Worm (Caenorhabditis elegans) whole organism, L2 larva: Measurements from ENCODE around the gene prp-39.
A peak's percentile ranks its signal among the peaks of the same experiment; 100 is the strongest.

Source experiments
- C34F6.9 ChIP-seq: fragments of 150-350 bp; optimal IDR thresholded peaks from 2 replicates; lab custom pipeline; 2014; ENCODE audit warnings: missing biosample characterization, missing genetic modification characterization
- Y55F3AM.14 ChIP-seq: fragments of 200-800 bp; sonication (Bioruptor generic); optimal IDR thresholded peaks from 2 replicates; lab custom pipeline; 2018; ENCODE audit warnings: mild to moderate bottlenecking, missing genetic modification characterization, missing compliant biosample characterization
- ZK546.5 ChIP-seq: sonication (generic microtip); optimal IDR thresholded peaks from 2 replicates; lab custom pipeline; 2017; ENCODE audit warnings: missing biosample characterization, missing genetic modification characterization
- alr-1 ChIP-seq: fragments of 150-350 bp; optimal IDR thresholded peaks from 2 replicates; lab custom pipeline; 2014; ENCODE audit warnings: missing biosample characterization, missing genetic modification characterization
- aly-2 ChIP-seq: fragments of 150-350 bp; optimal IDR thresholded peaks from 2 replicates; lab custom pipeline; 2014; ENCODE audit warnings: missing biosample characterization, missing genetic modification characterization
- blmp-1 ChIP-seq: sonication (generic microtip); optimal IDR thresholded peaks from 2 replicates; lab custom pipeline; 2017; ENCODE audit warnings: missing genetic modification characterization, mild to moderate bottlenecking, missing compliant biosample characterization, antibody characterized with exemption, moderate library complexity; ENCODE audit not compliant: insufficient read depth
- ceh-16 ChIP-seq: fragments of 150-350 bp; optimal IDR thresholded peaks from 2 replicates; lab custom pipeline; 2014; ENCODE audit warnings: missing biosample characterization, missing genetic modification characterization
- ceh-82 ChIP-seq: fragments of 150-350 bp; optimal IDR thresholded peaks from 2 replicates; lab custom pipeline; 2014; ENCODE audit warnings: missing biosample characterization, missing genetic modification characterization
- crh-2 ChIP-seq: sonication (generic microtip); optimal IDR thresholded peaks from 2 replicates; lab custom pipeline; 2017; ENCODE audit warnings: missing biosample characterization, missing genetic modification characterization
- dmd-4 ChIP-seq: sonication (generic microtip); optimal IDR thresholded peaks from 2 replicates; lab custom pipeline; 2017; ENCODE audit warnings: missing biosample characterization, missing genetic modification characterization
- egl-27 ChIP-seq: sonication (generic microtip); optimal IDR thresholded peaks from 3 replicates; lab custom pipeline; 2017; ENCODE audit warnings: missing biosample characterization, missing genetic modification reagents, missing genetic modification characterization
- elt-1 ChIP-seq: fragments of 150-350 bp; optimal IDR thresholded peaks from 2 replicates; lab custom pipeline; 2014; ENCODE audit warnings: missing biosample characterization, missing genetic modification characterization
- elt-3 ChIP-seq: sonication (generic microtip); optimal IDR thresholded peaks from 2 replicates; lab custom pipeline; 2017; ENCODE audit warnings: missing biosample characterization, missing genetic modification characterization
- fos-1 ChIP-seq: fragments of 150-350 bp; optimal IDR thresholded peaks from 2 replicates; lab custom pipeline; 2014; ENCODE audit warnings: missing biosample characterization, missing genetic modification characterization
- gmeb-1 ChIP-seq: fragments of 150-350 bp; optimal IDR thresholded peaks from 2 replicates; lab custom pipeline; 2014; ENCODE audit warnings: missing biosample characterization, missing genetic modification characterization
- lin-11 ChIP-seq: fragments of 150-350 bp; sonication (generic microtip); optimal IDR thresholded peaks from 2 replicates; lab custom pipeline; 2014; ENCODE audit warnings: missing biosample characterization, missing genetic modification characterization, inconsistent platforms, mixed read lengths
- lin-13 ChIP-seq: fragments of 150-350 bp; optimal IDR thresholded peaks from 2 replicates; lab custom pipeline; 2014; ENCODE audit warnings: missing biosample characterization, missing genetic modification reagents, missing genetic modification characterization
- lsy-2 ChIP-seq, 2 experiments: fragments of 150-350 bp in 1 of 2; sonication (generic microtip) in 1 of 2; optimal IDR thresholded peaks; 2 replicates each; lab custom pipeline; 2014 to 2017; ENCODE audit warnings: missing biosample characterization in 2 of 2, missing genetic modification characterization in 2 of 2
- mab-5 ChIP-seq: fragments of 150-350 bp; optimal IDR thresholded peaks from 2 replicates; lab custom pipeline; 2014; ENCODE audit warnings: missing biosample characterization, missing genetic modification characterization
- mdl-1 ChIP-seq, 2 experiments: fragments of 150-350 bp in 1 of 2; sonication (generic microtip) in 1 of 2; optimal IDR thresholded peaks; 2 replicates each; lab custom pipeline; 2017; ENCODE audit warnings: missing biosample characterization in 2 of 2, missing genetic modification characterization in 2 of 2
- nhr-10 ChIP-seq: sonication (generic microtip); optimal IDR thresholded peaks from 2 replicates; lab custom pipeline; 2017; ENCODE audit warnings: missing biosample characterization, missing genetic modification characterization
- nhr-12 ChIP-seq: fragments of 150-350 bp; optimal IDR thresholded peaks from 2 replicates; lab custom pipeline; 2014; ENCODE audit warnings: missing biosample characterization, missing genetic modification characterization
- nhr-129 ChIP-seq: fragments of 150-350 bp; optimal IDR thresholded peaks from 2 replicates; lab custom pipeline; 2014; ENCODE audit warnings: missing biosample characterization, missing genetic modification characterization
- nhr-23 ChIP-seq: fragments of 150-350 bp; optimal IDR thresholded peaks from 2 replicates; lab custom pipeline; 2014; ENCODE audit warnings: missing biosample characterization, missing genetic modification reagents, missing genetic modification characterization
- nhr-237 ChIP-seq: fragments of 150-350 bp; optimal IDR thresholded peaks from 2 replicates; lab custom pipeline; 2014; ENCODE audit warnings: missing biosample characterization, missing genetic modification characterization
- nhr-6 ChIP-seq: fragments of 150-350 bp; optimal IDR thresholded peaks from 2 replicates; lab custom pipeline; 2014; ENCODE audit warnings: missing biosample characterization, missing genetic modification characterization
- nhr-77 ChIP-seq: fragments of 150-350 bp; optimal IDR thresholded peaks from 2 replicates; lab custom pipeline; 2014; ENCODE audit warnings: missing biosample characterization, missing genetic modification characterization
- sem-4 ChIP-seq: fragments of 150-350 bp; optimal IDR thresholded peaks from 2 replicates; lab custom pipeline; 2014; ENCODE audit warnings: missing biosample characterization, missing genetic modification reagents, missing genetic modification characterization
- skn-1 ChIP-seq: sonication (generic microtip); optimal IDR thresholded peaks from 2 replicates; lab custom pipeline; 2017; ENCODE audit warnings: missing biosample characterization, missing genetic modification characterization
- sma-3 ChIP-seq: sonication (generic microtip); optimal IDR thresholded peaks from 2 replicates; lab custom pipeline; 2016; ENCODE audit warnings: missing genetic modification reagents, missing genetic modification characterization, missing compliant biosample characterization
- sma-9 ChIP-seq, 2 experiments: fragments of 150-350 bp in 1 of 2; sonication (generic microtip) in 1 of 2; optimal IDR thresholded peaks; 2 replicates each; lab custom pipeline; 2014 to 2016; ENCODE audit warnings: missing genetic modification characterization in 2 of 2, mild to moderate bottlenecking in 1 of 2, missing biosample characterization in 1 of 2, missing compliant biosample characterization in 1 of 2, missing genetic modification reagents in 1 of 2, moderate library complexity in 1 of 2
- ztf-1 ChIP-seq: fragments of 200-800 bp; sonication (Bioruptor generic); conservative IDR thresholded peaks from 2 replicates; pipeline ENCODE4 v1.3.6; 2022; ENCODE audit warnings: missing genetic modification characterization, missing compliant biosample characterization
- ztf-4 ChIP-seq: fragments of 150-350 bp; optimal IDR thresholded peaks from 2 replicates; lab custom pipeline; 2014; ENCODE audit warnings: missing biosample characterization, missing genetic modification characterization

Gene prp-39

ce11 chrV:5717237-5717935, 35.0 kb upstream of the prp-39 start, which contains the start of gene rga-3:
Gene rga-3 (plus strand): TSS chrV:5717885.
- no peak for TF ChIP-seq ceh-82 (tag; lab: Kevin White, UChicago)
- no peak for TF ChIP-seq elt-1 (tag; lab: Kevin White, UChicago)
- no peak for TF ChIP-seq ZK546.5
- TF ChIP-seq ztf-4 (tag; lab: Kevin White, UChicago), result no peak
- no peak for TF ChIP-seq sma-3 (GFP tag; lab: Kevin White, UChicago)
- TF ChIP-seq fos-1, result no peak
- no peak for TF ChIP-seq blmp-1 (tag; lab: Kevin White, UChicago)
- no peak for TF ChIP-seq elt-3 (tag; lab: Kevin White, UChicago)
- no peak for TF ChIP-seq aly-2 (tag; lab: Kevin White, UChicago)
- TF ChIP-seq ztf-1, result no peak
- TF ChIP-seq, all 48 proteins: peak for 0

ce11 chrV:5716508-5716907, 34.1 kb upstream of the prp-39 start, which contains the start of gene K09H11.9:
Gene K09H11.9 (minus strand): TSS chrV:5716608.
- TF ChIP-seq lin-13 (no peak), ceh-16 (no peak), nhr-77 (tag; lab: Kevin White, UChicago) (no peak), mdl-1 (tag; optimal IDR thresholded peaks at IDR 0.05; lab: Kevin White, UChicago) (no peak), nhr-10 (tag; lab: Kevin White, UChicago) (no peak), nhr-129 (tag; lab: Kevin White, UChicago) (no peak), elt-3 (tag; lab: Kevin White, UChicago) (no peak), crh-2 (tag; lab: Kevin White, UChicago) (no peak), egl-27 (tag; lab: Kevin White, UChicago) (no peak), nhr-23 (no peak), sma-9 (GFP tag; optimal IDR thresholded peaks at IDR 0.05; lab: Kevin White, UChicago) (no peak), sma-9 (tag; optimal IDR thresholded peaks at IDR 0.05; lab: Kevin White, UChicago) (no peak), alr-1 (tag; lab: Kevin White, UChicago) (no peak), nhr-237 (tag; lab: Kevin White, UChicago) (no peak), sem-4 (no peak), nhr-12 (tag; lab: Kevin White, UChicago) (no peak), mab-5 (tag; lab: Kevin White, UChicago) (no peak)

- TF ChIP-seq nhr-129 (tag; lab: Kevin White, UChicago) (no peak), C34F6.9 (tag; lab: Kevin White, UChicago) (no peak), nhr-6 (tag; lab: Kevin White, UChicago) (no peak), lin-13 (no peak), skn-1 (tag; lab: Kevin White, UChicago) (no peak), dmd-4 (tag; lab: Kevin White, UChicago) (no peak), sma-3 (GFP tag; lab: Kevin White, UChicago) (no peak)
Observed at ce11 chrV:5713510-5713909, 31.1 kb upstream of the prp-39 start.

ce11 chrV:5712652-5713051, 30.2 kb upstream of the prp-39 start, which contains the start of gene gcst-1:
Gene gcst-1 (plus strand): TSS chrV:5712928.
- TF ChIP-seq aly-2 (tag; lab: Kevin White, UChicago) (no peak), mdl-1 (tag; optimal IDR thresholded peaks at IDR 0.05; lab: Kevin White, UChicago) (peak in 1 of 2 experiments; percentile 12), ztf-1 (no peak), fos-1 (peak; percentile 78), crh-2 (tag; lab: Kevin White, UChicago) (peak; percentile 18), lin-11 (no peak), Y55F3AM.14 (GFP tag; lab: Kevin White, UChicago) (no peak), nhr-23 (no peak), sma-9 (GFP tag; optimal IDR thresholded peaks at IDR 0.05; lab: Kevin White, UChicago) (peak; percentile 50), sma-9 (tag; optimal IDR thresholded peaks at IDR 0.05; lab: Kevin White, UChicago) (no peak), gmeb-1 (tag; lab: Kevin White, UChicago) (no peak)

ce11 chrV:5712189-5712588, 29.8 kb upstream of the prp-39 start:
- TF ChIP-seq lsy-2 (tag; optimal IDR thresholded peaks at IDR 0.05; lab: Kevin White, UChicago), result peak in 1 of 2 experiments; percentile 9
- no peak for TF ChIP-seq ZK546.5
- peak; percentile 17 for TF ChIP-seq C34F6.9 (tag; lab: Kevin White, UChicago)
